Worm (Caenorhabditis elegans) whole organism, mixed stage, embryonic: ENCODE results near the gene C49C3.15.

Experiments
- bed-3 ChIP-seq: fragments of 200-800 bp; sonication (Bioruptor generic); optimal IDR thresholded peaks from 3 replicates; lab custom pipeline; 2018; ENCODE audit warnings: mild to moderate bottlenecking, missing genetic modification characterization, moderate library complexity, missing compliant biosample characterization
- blmp-1 ChIP-seq: fragments of 150-350 bp; optimal IDR thresholded peaks from 2 replicates; lab custom pipeline; 2014; ENCODE audit warnings: missing biosample characterization, missing genetic modification characterization
- ceh-39 ChIP-seq: fragments of 150-350 bp; optimal IDR thresholded peaks from 2 replicates; lab custom pipeline; 2014; ENCODE audit warnings: missing biosample characterization, missing genetic modification characterization
- ceh-43 ChIP-seq: fragments of 200-800 bp; sonication (Bioruptor generic); optimal IDR thresholded peaks from 2 replicates; lab custom pipeline; 2018; ENCODE audit warnings: mild to moderate bottlenecking, missing genetic modification characterization, moderate library complexity, missing compliant biosample characterization
- ceh-83 ChIP-seq: fragments of 200-800 bp; sonication (Bioruptor generic); optimal IDR thresholded peaks from 2 replicates; lab custom pipeline; 2018; ENCODE audit warnings: mild to moderate bottlenecking, missing genetic modification characterization, missing compliant biosample characterization
- ces-1 ChIP-seq: fragments of 150-350 bp; optimal IDR thresholded peaks from 2 replicates; lab custom pipeline; 2014; ENCODE audit warnings: missing biosample characterization, missing genetic modification reagents, missing genetic modification characterization
- cnd-1 ChIP-seq: fragments of 200-800 bp; sonication (Bioruptor generic); optimal IDR thresholded peaks from 2 replicates; lab custom pipeline; 2018; ENCODE audit warnings: mild to moderate bottlenecking, missing genetic modification characterization, missing compliant biosample characterization
- drap-1 ChIP-seq: fragments of 200-800 bp; sonication (Bioruptor generic); optimal IDR thresholded peaks from 3 replicates; lab custom pipeline; 2018; ENCODE audit warnings: mild to moderate bottlenecking, missing genetic modification characterization, missing compliant biosample characterization
- elt-3 ChIP-seq: fragments of 150-350 bp; optimal IDR thresholded peaks from 2 replicates; lab custom pipeline; 2014; ENCODE audit warnings: missing biosample characterization, missing genetic modification characterization
- flh-1 ChIP-seq: fragments of 200-800 bp; sonication (Bioruptor generic); optimal IDR thresholded peaks from 2 replicates; lab custom pipeline; 2018; ENCODE audit warnings: mild to moderate bottlenecking, missing genetic modification characterization, moderate library complexity, missing compliant biosample characterization
- ham-2 ChIP-seq: fragments of 200-800 bp; sonication (Bioruptor generic); optimal IDR thresholded peaks from 2 replicates; lab custom pipeline; 2018; ENCODE audit warnings: mild to moderate bottlenecking, missing genetic modification characterization, missing compliant biosample characterization
- hlh-1 ChIP-seq: fragments of 150-350 bp; optimal IDR thresholded peaks from 2 replicates; lab custom pipeline; 2014; ENCODE audit warnings: missing biosample characterization, missing genetic modification reagents, missing genetic modification characterization
- lin-13 ChIP-seq: fragments of 150-350 bp; optimal IDR thresholded peaks from 2 replicates; lab custom pipeline; 2014; ENCODE audit warnings: missing biosample characterization, missing genetic modification characterization
- lin-32 ChIP-seq: fragments of 200-800 bp; sonication (Bioruptor generic); optimal IDR thresholded peaks from 2 replicates; lab custom pipeline; 2018; ENCODE audit warnings: mild to moderate bottlenecking, missing genetic modification characterization, missing compliant biosample characterization
- lsy-2 ChIP-seq: fragments of 150-350 bp; optimal IDR thresholded peaks from 2 replicates; lab custom pipeline; 2014; ENCODE audit warnings: missing biosample characterization, missing genetic modification characterization
- mep-1 ChIP-seq: fragments of 150-350 bp; optimal IDR thresholded peaks from 2 replicates; lab custom pipeline; 2017; ENCODE audit warnings: missing biosample characterization, missing genetic modification reagents, missing genetic modification characterization, inconsistent platforms
- mls-2 ChIP-seq: sonication (generic microtip); optimal IDR thresholded peaks from 2 replicates; lab custom pipeline; 2016; ENCODE audit warnings: mild to moderate bottlenecking, missing genetic modification characterization, moderate library complexity, missing compliant biosample characterization
- nhr-12 ChIP-seq: fragments of 150-350 bp; optimal IDR thresholded peaks from 2 replicates; lab custom pipeline; 2014; ENCODE audit warnings: missing biosample characterization, missing genetic modification characterization
- nhr-2 ChIP-seq: fragments of 150-350 bp; optimal IDR thresholded peaks from 2 replicates; lab custom pipeline; 2014; ENCODE audit warnings: missing biosample characterization, missing genetic modification characterization
- nhr-237 ChIP-seq: fragments of 150-350 bp; optimal IDR thresholded peaks from 2 replicates; lab custom pipeline; 2014; ENCODE audit warnings: missing biosample characterization, missing genetic modification characterization
- nhr-28 ChIP-seq: fragments of 150-350 bp; optimal IDR thresholded peaks from 2 replicates; lab custom pipeline; 2014; ENCODE audit warnings: missing biosample characterization, missing genetic modification characterization
- pha-4 ChIP-seq: fragments of 150-350 bp; optimal IDR thresholded peaks from 2 replicates; lab custom pipeline; 2018; ENCODE audit warnings: missing biosample characterization, missing genetic modification reagents, missing genetic modification characterization
- sem-2 ChIP-seq: fragments of 200-800 bp; sonication (Bioruptor generic); optimal IDR thresholded peaks from 2 replicates; lab custom pipeline; 2018; ENCODE audit warnings: mild to moderate bottlenecking, missing genetic modification characterization, missing compliant biosample characterization
- snpc-4 ChIP-seq: fragments of 150-350 bp; optimal IDR thresholded peaks from 2 replicates; lab custom pipeline; 2014; ENCODE audit warnings: missing biosample characterization, missing genetic modification characterization
- sptf-1 ChIP-seq: sonication (generic microtip); optimal IDR thresholded peaks from 2 replicates; lab custom pipeline; 2017; ENCODE audit warnings: mild to moderate bottlenecking, missing genetic modification characterization, moderate library complexity, missing compliant biosample characterization
- tbx-8 ChIP-seq: fragments of 200-800 bp; sonication (Bioruptor generic); optimal IDR thresholded peaks from 2 replicates; lab custom pipeline; 2018; ENCODE audit warnings: mild to moderate bottlenecking, missing genetic modification characterization, moderate library complexity, missing compliant biosample characterization
- unc-120 ChIP-seq: sonication (generic microtip); optimal IDR thresholded peaks from 2 replicates; lab custom pipeline; 2017; ENCODE audit warnings: missing genetic modification characterization, missing compliant biosample characterization; ENCODE audit not compliant: poor library complexity, severe bottlenecking
- unc-39 ChIP-seq: fragments of 150-350 bp; optimal IDR thresholded peaks from 2 replicates; lab custom pipeline; 2014; ENCODE audit warnings: missing biosample characterization, missing genetic modification characterization
- unc-62 ChIP-seq: fragments of 150-350 bp; optimal IDR thresholded peaks from 2 replicates; lab custom pipeline; 2014; ENCODE audit warnings: missing biosample characterization, missing genetic modification reagents, missing genetic modification characterization
- zip-8 ChIP-seq: fragments of 150-350 bp; optimal IDR thresholded peaks from 2 replicates; lab custom pipeline; 2014; ENCODE audit warnings: missing biosample characterization, missing genetic modification characterization

The C49C3.15 gene

ce11 chrIV:17311842-17312241 lies 22.2 kb upstream of the C49C3.15 start, which contains the start of gene snf-9:
snf-9 (plus strand) TSS chrIV:17312142.
- TF ChIP-seq unc-120 (tag; lab: Kevin White, UChicago) = no peak
- no peak for TF ChIP-seq mls-2 (tag; lab: Kevin White, UChicago)
- no peak for TF ChIP-seq mep-1
- TF ChIP-seq nhr-2 (tag; lab: Kevin White, UChicago) = no peak
- TF ChIP-seq ham-2 (GFP tag; lab: Kevin White, UChicago) = no peak
- no peak for TF ChIP-seq ces-1 (GFP tag; lab: Kevin White, UChicago)
- no peak for TF ChIP-seq ceh-43 (GFP tag; lab: Kevin White, UChicago)
- TF ChIP-seq ceh-83 (GFP tag; lab: Kevin White, UChicago) = no peak
- no peak for TF ChIP-seq nhr-237 (tag; lab: Kevin White, UChicago)
- no peak for TF ChIP-seq zip-8
- TF ChIP-seq snpc-4 = no peak
- no peak for TF ChIP-seq lin-32 (GFP tag; lab: Kevin White, UChicago)
- TF ChIP-seq lin-13 (tag; lab: Kevin White, UChicago) = no peak
- no peak for TF ChIP-seq sptf-1
- TF ChIP-seq bed-3 (GFP tag; lab: Kevin White, UChicago) = no peak
- no peak for TF ChIP-seq tbx-8 (GFP tag; lab: Kevin White, UChicago)
- no peak for TF ChIP-seq drap-1 (GFP tag; lab: Kevin White, UChicago)
- no peak for TF ChIP-seq ceh-39 (tag; lab: Kevin White, UChicago)
- TF ChIP-seq nhr-28 (tag; lab: Kevin White, UChicago) = no peak
- TF ChIP-seq, all 35 proteins: peak for 0

DNA sequence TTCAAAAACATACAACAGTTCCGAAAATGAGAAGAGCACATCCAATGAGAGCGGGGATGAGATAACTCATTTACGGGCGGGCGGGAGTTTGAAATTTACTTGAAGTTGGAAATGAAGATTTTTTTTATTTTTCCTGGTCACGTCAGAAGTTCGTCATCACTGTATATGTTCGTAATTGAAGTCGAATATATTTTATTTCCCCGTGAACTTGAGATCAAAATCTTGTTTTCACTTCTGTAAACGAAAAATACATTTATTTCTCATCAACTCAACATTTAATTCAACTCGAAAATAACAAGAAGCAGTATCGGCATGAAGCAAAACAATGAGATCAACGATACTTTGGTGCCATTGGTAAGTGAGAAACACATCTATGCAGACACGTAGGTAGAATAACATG lies 17.6 kb upstream of the C49C3.15 start, which contains the start of gene C49C3.20:
Gene C49C3.20, minus strand, starts transcription at position 101 of the 400 bp plus-strand sequence.
- TF ChIP-seq nhr-237 (tag; lab: Kevin White, UChicago) (no peak), bed-3 (GFP tag; lab: Kevin White, UChicago) (no peak), pha-4 (no peak), nhr-2 (tag; lab: Kevin White, UChicago) (no peak), hlh-1 (no peak), lsy-2 (no peak), lin-32 (GFP tag; lab: Kevin White, UChicago) (no peak), ces-1 (GFP tag; lab: Kevin White, UChicago) (no peak), cnd-1 (tag; lab: Kevin White, UChicago) (no peak), unc-120 (tag; lab: Kevin White, UChicago) (no peak), sem-2 (no peak), mep-1 (no peak)

ce11 chrIV:17320445-17320844 lies 13.6 kb upstream of the C49C3.15 start, which contains the start of gene C49C3.4:
C49C3.4 (plus strand) TSS chrIV:17320795.
- no peak for TF ChIP-seq lin-13 (tag; lab: Kevin White, UChicago)
- TF ChIP-seq nhr-12 (tag; lab: Kevin White, UChicago) = no peak
- no peak for TF ChIP-seq unc-62 (GFP tag; lab: Kevin White, UChicago)
- no peak for TF ChIP-seq nhr-2 (tag; lab: Kevin White, UChicago)
- no peak for TF ChIP-seq ceh-83 (GFP tag; lab: Kevin White, UChicago)
- TF ChIP-seq elt-3 (tag; lab: Kevin White, UChicago) = no peak
- no peak for TF ChIP-seq lin-32 (GFP tag; lab: Kevin White, UChicago)
- TF ChIP-seq, all 35 proteins: peak for 0

DNA sequence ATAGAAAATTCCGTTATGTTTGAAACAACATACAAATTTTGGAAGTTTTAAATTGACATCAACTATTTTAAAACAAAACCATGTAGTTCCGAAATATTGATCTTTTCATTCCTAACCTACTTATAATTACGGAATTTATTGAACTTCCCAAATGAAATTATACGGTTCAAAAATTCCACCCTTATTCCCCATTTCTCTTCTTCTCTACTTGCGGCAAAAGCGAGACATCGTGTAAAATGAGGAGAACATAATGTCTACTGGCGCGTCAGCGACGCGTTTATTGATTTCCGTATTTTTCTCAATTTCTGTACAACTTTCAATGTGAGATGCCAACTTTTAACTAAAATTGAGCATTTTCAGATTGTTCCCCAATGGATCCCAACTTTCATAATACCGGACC lies 5.2 kb upstream of the C49C3.15 start, which contains the start of gene ceh-88:
Gene ceh-88, plus strand, starts transcription at position 355 of the 400 bp plus-strand sequence.
- TF ChIP-seq ham-2 (GFP tag; lab: Kevin White, UChicago) = no peak
- TF ChIP-seq flh-1 (GFP tag; lab: Kevin White, UChicago) = no peak
- peak; percentile 84 for TF ChIP-seq ces-1 (GFP tag; lab: Kevin White, UChicago)
- TF ChIP-seq blmp-1 = no peak
- TF ChIP-seq, all 35 proteins: peak for 1

DNA sequence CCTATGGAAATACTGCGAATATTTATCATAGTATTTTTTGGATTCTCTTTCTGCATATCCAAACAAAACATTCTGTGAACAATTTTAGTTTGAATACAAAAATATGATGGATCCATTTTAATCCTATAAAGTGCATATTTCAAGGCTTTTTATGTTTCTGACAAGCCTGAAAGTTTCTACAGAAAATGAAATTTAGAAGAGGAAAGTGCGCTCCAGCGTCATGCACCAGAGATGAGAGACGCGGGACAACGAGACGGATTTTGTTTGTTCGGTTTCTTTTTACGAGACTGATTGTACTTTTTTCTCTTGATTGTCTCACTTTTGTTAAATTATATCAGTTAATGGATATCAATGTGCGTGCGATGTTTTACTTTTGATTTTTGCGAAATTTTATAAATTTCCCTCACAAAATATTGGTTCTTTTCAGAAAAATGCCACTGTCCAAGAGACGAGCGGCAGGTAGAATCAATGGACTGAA lies 2.9 kb upstream of the C49C3.15 start, which contains the start of gene C49C3.6:
Gene C49C3.6, plus strand, starts transcription at position 428 of the 478 bp plus-strand sequence.
- TF ChIP-seq ceh-39 (tag; lab: Kevin White, UChicago) = no peak
- no peak for TF ChIP-seq ceh-43 (GFP tag; lab: Kevin White, UChicago)
- TF ChIP-seq lsy-2 = no peak
- TF ChIP-seq sptf-1 = no peak
- no peak for TF ChIP-seq blmp-1
- peak; percentile 73 for TF ChIP-seq ces-1 (GFP tag; lab: Kevin White, UChicago)
- TF ChIP-seq unc-39 = no peak
